Worm (Caenorhabditis elegans): Measurements from ENCODE around the gene unc-78.

DNA sequence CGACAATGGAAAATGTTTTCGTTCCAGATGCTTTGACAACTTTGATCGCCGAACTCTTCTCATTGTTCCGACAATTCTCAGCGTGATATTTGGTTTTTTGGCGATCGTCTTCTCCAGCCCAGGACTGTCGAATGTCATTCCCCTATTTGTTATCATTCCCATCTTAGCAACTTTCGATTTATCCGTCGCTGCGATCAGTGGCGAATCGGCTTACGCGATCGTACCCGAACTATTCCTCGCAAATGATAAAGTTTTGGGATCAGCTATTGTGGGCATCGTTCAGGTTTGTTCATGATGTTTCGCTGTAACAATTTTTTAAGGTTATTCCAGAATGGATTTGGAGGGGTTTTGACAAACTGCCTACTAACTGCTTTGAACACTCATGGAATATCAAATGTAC is 14.7 kb downstream of the unc-78 start:
- no peak for TF ChIP-seq ceh-13 (GFP tag; optimal IDR thresholded peaks at IDR 0.05)
- no peak for TF ChIP-seq pes-1 (GFP tag; IDR thresholded peaks at IDR 0.05)
- no peak for TF ChIP-seq flt-1 (GFP tag; IDR thresholded peaks at IDR 0.05)
- TF ChIP-seq hmg-4 (GFP tag; optimal IDR thresholded peaks at IDR 0.05), result no peak
- no peak for TF ChIP-seq ets-7 (tag; optimal IDR thresholded peaks at IDR 0.05)
- no peak for TF ChIP-seq aly-1 (tag; optimal IDR thresholded peaks at IDR 0.05)
- no peak for TF ChIP-seq hnd-1 (tag; optimal IDR thresholded peaks at IDR 0.05)
- no peak for TF ChIP-seq ama-1 (optimal IDR thresholded peaks at IDR 0.05)
- no peak for TF ChIP-seq tbx-11 (GFP tag; IDR thresholded peaks at IDR 0.05)
- no peak for TF ChIP-seq scrt-1 (GFP tag; IDR thresholded peaks at IDR 0.05)
- TF ChIP-seq F13C5.2 (tag; optimal IDR thresholded peaks at IDR 0.05), result no peak
- TF ChIP-seq hmbx-1 (tag; optimal IDR thresholded peaks at IDR 0.05), result no peak
- no peak for TF ChIP-seq ceh-36 (tag; optimal IDR thresholded peaks at IDR 0.05)
